Worm (Caenorhabditis elegans) whole organism, early embryonic: ENCODE measurements around the gene T04H1.13.

ENCODE experiments used
- B0310.2 ChIP-seq: sonication (generic microtip); optimal IDR thresholded peaks from 2 replicates; lab custom pipeline; 2016; ENCODE audit warnings: mild to moderate bottlenecking, missing genetic modification characterization, missing compliant biosample characterization
- F13C5.2 ChIP-seq: sonication (generic microtip); optimal IDR thresholded peaks from 2 replicates; lab custom pipeline; 2017; ENCODE audit warnings: mild to moderate bottlenecking, missing genetic modification characterization, inconsistent platforms, missing compliant biosample characterization
- aly-1 ChIP-seq: sonication (generic microtip); optimal IDR thresholded peaks from 2 replicates; lab custom pipeline; 2016; ENCODE audit warnings: missing genetic modification characterization, missing compliant biosample characterization
- ama-1 ChIP-seq: fragments of 150-350 bp; optimal IDR thresholded peaks from 2 replicates; lab custom pipeline; 2014
- ceh-13 ChIP-seq: fragments of 200-800 bp; sonication (Bioruptor generic); optimal IDR thresholded peaks from 2 replicates; lab custom pipeline; 2018; ENCODE audit warnings: mild to moderate bottlenecking, missing genetic modification characterization, missing compliant biosample characterization
- ceh-36 ChIP-seq: sonication (generic microtip); optimal IDR thresholded peaks from 2 replicates; lab custom pipeline; 2016; ENCODE audit warnings: missing genetic modification characterization, inconsistent platforms, missing compliant biosample characterization
- ets-7 ChIP-seq: sonication (generic microtip); optimal IDR thresholded peaks from 2 replicates; lab custom pipeline; 2016; ENCODE audit warnings: missing genotype, missing genetic modification characterization, missing compliant biosample characterization
- flt-1 ChIP-seq: fragments of 200-800 bp; sonication (Bioruptor generic); IDR thresholded peaks from 2 replicates; pipeline ENCODE4 v1.3.6; 2022; ENCODE audit warnings: missing genetic modification characterization, missing compliant biosample characterization
- hmbx-1 ChIP-seq: sonication (generic microtip); optimal IDR thresholded peaks from 2 replicates; lab custom pipeline; 2016; ENCODE audit warnings: mild to moderate bottlenecking, missing genetic modification characterization, missing compliant biosample characterization
- hmg-4 ChIP-seq: fragments of 200-800 bp; sonication (Bioruptor generic); optimal IDR thresholded peaks from 2 replicates; lab custom pipeline; 2018; ENCODE audit warnings: mild to moderate bottlenecking, missing genetic modification characterization, missing compliant biosample characterization
- hnd-1 ChIP-seq: sonication (generic microtip); optimal IDR thresholded peaks from 2 replicates; lab custom pipeline; 2016; ENCODE audit warnings: missing genetic modification characterization, missing compliant biosample characterization
- pes-1 ChIP-seq: fragments of 200-800 bp; sonication (Bioruptor generic); IDR thresholded peaks from 2 replicates; pipeline ENCODE4 v1.3.6; 2022; ENCODE audit warnings: missing genetic modification reagents, missing genetic modification characterization, missing compliant biosample characterization
- scrt-1 ChIP-seq: fragments of 200-800 bp; sonication (Bioruptor generic); IDR thresholded peaks from 2 replicates; pipeline ENCODE4 v1.3.6; 2022; ENCODE audit warnings: missing genetic modification characterization, missing compliant biosample characterization
- sea-1 ChIP-seq: fragments of 200-800 bp; sonication (Bioruptor generic); conservative IDR thresholded peaks from 2 replicates; pipeline ENCODE4 v1.3.6; 2022; ENCODE audit warnings: missing genetic modification characterization, missing compliant biosample characterization
- tbx-11 ChIP-seq: fragments of 200-800 bp; sonication (Bioruptor generic); IDR thresholded peaks from 2 replicates; pipeline ENCODE4 v1.3.6; 2022; ENCODE audit warnings: missing genetic modification characterization, missing compliant biosample characterization
- tbx-37 ChIP-seq: fragments of 200-800 bp; sonication (Bioruptor generic); conservative IDR thresholded peaks from 2 replicates; pipeline ENCODE4 v1.3.6; 2022; ENCODE audit warnings: missing genetic modification reagents, missing genetic modification characterization, missing compliant biosample characterization
- tra-4 ChIP-seq: sonication (generic microtip); optimal IDR thresholded peaks from 2 replicates; lab custom pipeline; 2017; ENCODE audit warnings: missing genetic modification characterization, missing compliant biosample characterization

T04H1.13 gene

ce11 chrV:12241126-12241525, 3.7 kb downstream of the T04H1.13 start, which contains the start of gene ttr-22:
Gene ttr-22 (plus strand): TSS chrV:12241426.
- no peak for TF ChIP-seq tra-4
- TF ChIP-seq ama-1 (lab: Kevin White, UChicago), result no peak
- TF ChIP-seq tbx-11 (GFP tag; lab: Robert Waterston, UW), result no peak
- TF ChIP-seq hnd-1, result no peak
- no peak for TF ChIP-seq B0310.2 (tag; lab: Kevin White, UChicago)
- no peak for TF ChIP-seq sea-1
- TF ChIP-seq hmbx-1 (tag; lab: Kevin White, UChicago), result no peak
- no peak for TF ChIP-seq ceh-36 (tag; lab: Kevin White, UChicago)
- no peak for TF ChIP-seq F13C5.2
- TF ChIP-seq ceh-13 (GFP tag; lab: Kevin White, UChicago), result no peak
- TF ChIP-seq tbx-37 (GFP tag; lab: Robert Waterston, UW), result no peak
- TF ChIP-seq flt-1, result no peak
- no peak for TF ChIP-seq hmg-4
- no peak for TF ChIP-seq aly-1 (tag; lab: Kevin White, UChicago)
- TF ChIP-seq pes-1 (GFP tag; lab: Robert Waterston, UW), result no peak
- TF ChIP-seq scrt-1 (GFP tag; lab: Robert Waterston, UW), result no peak
- no peak for TF ChIP-seq ets-7 (tag; lab: Kevin White, UChicago)

- TF ChIP-seq scrt-1 (GFP tag; lab: Robert Waterston, UW), result no peak
- TF ChIP-seq ets-7 (tag; lab: Kevin White, UChicago), result no peak
- no peak for TF ChIP-seq hnd-1
- no peak for TF ChIP-seq pes-1 (GFP tag; lab: Robert Waterston, UW)
- TF ChIP-seq hmg-4, result no peak
- TF ChIP-seq flt-1, result no peak
Measured at ce11 chrV:12235502-12235901, 9.3 kb downstream of the T04H1.13 start.

- no peak for TF ChIP-seq tbx-11 (GFP tag; lab: Robert Waterston, UW)
Measured at ce11 chrV:12234293-12235004, 10.4 kb downstream of the T04H1.13 start, which contains the start of gene myo-3. Gene myo-3 (minus strand): TSS chrV:12234343.

- TF ChIP-seq ceh-36 (tag; lab: Kevin White, UChicago) (no peak), tbx-37 (GFP tag; lab: Robert Waterston, UW) (no peak), aly-1 (tag; lab: Kevin White, UChicago) (no peak), hnd-1 (no peak), flt-1 (no peak), tbx-11 (GFP tag; lab: Robert Waterston, UW) (no peak), ceh-13 (GFP tag; lab: Kevin White, UChicago) (no peak), hmg-4 (no peak), ama-1 (lab: Kevin White, UChicago) (no peak)
Measured at ce11 chrV:12233425-12233824, 11.4 kb downstream of the T04H1.13 start.

ce11 chrV:12213027-12213426, 31.8 kb downstream of the T04H1.13 start, which contains the start of gene vab-8:
Gene vab-8 (plus strand): TSS chrV:12213327.
- TF ChIP-seq B0310.2 (tag; lab: Kevin White, UChicago), result no peak
- TF ChIP-seq flt-1, result no peak
- no peak for TF ChIP-seq tbx-37 (GFP tag; lab: Robert Waterston, UW)

ce11 chrV:12211090-12211489, 33.7 kb downstream of the T04H1.13 start:
- TF ChIP-seq tbx-37 (GFP tag; lab: Robert Waterston, UW) (no peak), ceh-13 (GFP tag; lab: Kevin White, UChicago) (no peak), tra-4 (no peak), hmg-4 (no peak), pes-1 (GFP tag; lab: Robert Waterston, UW) (no peak), B0310.2 (tag; lab: Kevin White, UChicago) (no peak), tbx-11 (GFP tag; lab: Robert Waterston, UW) (no peak), hnd-1 (no peak), aly-1 (tag; lab: Kevin White, UChicago) (no peak), F13C5.2 (no peak), hmbx-1 (tag; lab: Kevin White, UChicago) (no peak), ets-7 (tag; lab: Kevin White, UChicago) (no peak), ceh-36 (tag; lab: Kevin White, UChicago) (no peak), flt-1 (no peak), scrt-1 (GFP tag; lab: Robert Waterston, UW) (no peak), ama-1 (lab: Kevin White, UChicago) (no peak), sea-1 (no peak)

ce11 chrV:12209951-12210350, 34.9 kb downstream of the T04H1.13 start:
- TF ChIP-seq flt-1, result no peak
- no peak for TF ChIP-seq hmg-4
- TF ChIP-seq ceh-36 (tag; lab: Kevin White, UChicago), result no peak
- no peak for TF ChIP-seq sea-1

ce11 chrV:12208678-12209077, 36.2 kb downstream of the T04H1.13 start:
- TF ChIP-seq aly-1 (tag; lab: Kevin White, UChicago) (no peak), ceh-36 (tag; lab: Kevin White, UChicago) (no peak), flt-1 (no peak), ceh-13 (GFP tag; lab: Kevin White, UChicago) (no peak), pes-1 (GFP tag; lab: Robert Waterston, UW) (no peak), scrt-1 (GFP tag; lab: Robert Waterston, UW) (no peak), B0310.2 (tag; lab: Kevin White, UChicago) (no peak), hmbx-1 (tag; lab: Kevin White, UChicago) (no peak), ets-7 (tag; lab: Kevin White, UChicago) (no peak), tra-4 (no peak)
